Worm (Caenorhabditis elegans): ENCODE data around the gene ins-32.
"Not testable (repeated sequence)": the region's sequence is repeated elsewhere in the genome, so short reads cannot be mapped to it uniquely, and the experiment has no call there.

ce11 chrII:3761599-3761998 is 41.5 kb downstream of the ins-32 start, which contains the start of gene T24E12.6:
- not testable (repeated sequence) for TF ChIP-seq fkh-3 (tag; optimal IDR thresholded peaks at IDR 0.05); akir-1 (GFP tag; optimal IDR thresholded peaks at IDR 0.05); snpc-1.3 (tag; optimal IDR thresholded peaks at IDR 0.05; ENCODE audit: insufficient read depth); dpl-1 (GFP tag; optimal IDR thresholded peaks at IDR 0.05); cebp-1 (GFP tag; IDR thresholded peaks at IDR 0.05); cebp-1 (tag; optimal IDR thresholded peaks at IDR 0.05); attf-5 (GFP tag; optimal IDR thresholded peaks at IDR 0.05); sptf-2 (GFP tag; optimal IDR thresholded peaks at IDR 0.05); ama-1 (optimal IDR thresholded peaks at IDR 0.05); ama-1 (GFP tag; optimal IDR thresholded peaks at IDR 0.05); lsy-27 (tag; optimal IDR thresholded peaks at IDR 0.05; ENCODE audit: borderline replicate concordance, insufficient read depth); mcd-1 (GFP tag; IDR thresholded peaks at IDR 0.05); madf-10 (tag; optimal IDR thresholded peaks at IDR 0.05); nhr-90 (tag; optimal IDR thresholded peaks at IDR 0.05); nhr-120 (GFP tag; IDR thresholded peaks at IDR 0.05); ceh-58 (GFP tag; IDR thresholded peaks at IDR 0.05)

Measured in whole organism, young adult.